Worm (Caenorhabditis elegans): ENCODE measurements around the gene lin-13.

lin-13 gene

DNA sequence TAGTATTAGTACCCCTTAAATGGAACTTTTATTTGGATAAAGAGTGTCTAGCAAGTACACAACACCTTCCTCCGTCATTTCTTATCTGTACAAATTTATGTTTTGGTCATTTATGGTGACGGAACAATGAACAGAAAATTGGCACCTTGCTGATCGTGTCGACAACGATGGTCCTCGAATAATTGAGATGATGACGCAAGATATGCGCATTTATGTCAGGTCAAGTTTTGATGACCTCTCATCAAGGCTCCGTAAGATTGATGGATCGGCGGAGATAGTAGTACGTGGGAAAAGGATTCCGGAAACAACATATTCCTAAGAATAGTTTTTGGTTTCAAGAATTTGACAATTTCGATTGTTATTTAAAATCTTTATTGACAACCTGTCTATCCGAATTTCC, 24.8 kb upstream of the lin-13 start:
- no peak for TF ChIP-seq nhr-28 (tag; optimal IDR thresholded peaks at IDR 0.05)
- TF ChIP-seq nhr-43 (tag; optimal IDR thresholded peaks at IDR 0.05; ENCODE audit: poor library complexity, severe bottlenecking): peak; percentile 25
- TF ChIP-seq eor-1 (tag; optimal IDR thresholded peaks at IDR 0.05): no peak

DNA sequence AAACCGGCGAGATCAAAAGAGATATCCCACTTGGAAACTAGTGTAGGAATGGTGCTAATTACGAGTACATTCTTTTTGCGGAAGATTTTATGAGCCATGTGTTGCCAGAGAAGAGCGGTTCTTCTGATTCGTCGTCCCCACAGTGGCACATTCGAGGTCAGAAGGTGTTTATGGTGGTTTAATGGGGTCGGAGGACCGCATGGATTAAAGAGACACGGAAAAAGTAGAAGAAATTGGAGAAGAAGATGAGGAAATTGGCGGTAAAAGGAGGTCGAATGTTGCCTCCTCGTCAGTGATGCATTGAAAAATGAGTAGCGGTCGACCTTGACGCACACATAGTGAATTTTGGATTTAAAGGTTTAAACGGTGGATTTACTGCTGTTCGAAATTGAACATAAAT, 24.3 kb upstream of the lin-13 start:
- TF ChIP-seq egl-5 (tag; optimal IDR thresholded peaks at IDR 0.05) (peak; percentile 60), ZK546.5 (tag; optimal IDR thresholded peaks at IDR 0.05) (no peak), ztf-11 (tag; optimal IDR thresholded peaks at IDR 0.05) (no peak), elt-3 (tag; optimal IDR thresholded peaks at IDR 0.05) (no peak), hmg-11 (tag; optimal IDR thresholded peaks at IDR 0.05) (no peak), nhr-43 (tag; optimal IDR thresholded peaks at IDR 0.05; ENCODE audit: poor library complexity, severe bottlenecking) (no peak), nhr-25 (tag; optimal IDR thresholded peaks at IDR 0.05) (peak; percentile 48)

DNA sequence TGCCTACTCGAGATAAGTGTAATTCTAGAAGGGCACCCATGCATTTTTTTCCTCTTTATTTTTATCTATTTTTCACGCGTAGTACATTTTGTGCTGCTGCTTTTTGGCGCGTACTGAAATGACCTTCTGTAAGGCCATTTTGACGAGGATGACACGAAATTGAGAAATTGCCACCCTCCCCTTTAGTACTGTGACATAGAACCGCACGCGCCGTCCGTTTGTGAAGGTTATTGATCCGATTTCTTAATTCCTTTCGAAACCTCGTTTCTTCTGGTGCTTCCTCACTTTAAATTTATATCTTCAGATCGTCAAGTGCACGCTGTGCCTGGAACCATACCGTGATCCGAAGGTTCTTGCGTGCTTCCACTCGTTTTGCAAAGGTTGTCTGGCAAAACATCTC, 21.8 kb upstream of the lin-13 start:
- TF ChIP-seq nhr-25 (tag; optimal IDR thresholded peaks at IDR 0.05) (peak; percentile 70), fkh-10 (GFP tag; optimal IDR thresholded peaks at IDR 0.05) (no peak)

DNA sequence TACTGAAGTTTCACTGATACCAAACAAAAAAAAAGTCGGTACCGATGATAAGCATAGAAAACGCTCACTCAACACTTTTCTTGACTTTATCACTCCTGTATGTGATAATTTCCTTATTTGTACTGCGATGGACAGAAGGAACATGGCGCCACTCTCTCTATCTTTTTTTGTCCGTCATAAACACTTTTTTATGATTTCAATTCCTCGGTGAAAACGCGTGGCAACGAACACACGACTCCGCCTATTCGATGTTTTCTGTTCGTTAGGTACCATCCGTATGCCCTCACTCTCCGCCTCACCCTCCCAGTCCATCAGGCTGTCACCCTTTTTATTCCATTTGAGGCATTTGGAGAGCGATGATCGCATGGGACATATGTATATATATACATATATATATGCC, 21.0 kb upstream of the lin-13 start:
- TF ChIP-seq elt-1 (tag; optimal IDR thresholded peaks at IDR 0.05) (no peak), lin-39 (tag; optimal IDR thresholded peaks at IDR 0.05) (no peak), ztf-11 (tag; optimal IDR thresholded peaks at IDR 0.05) (no peak), ceh-28 (tag; optimal IDR thresholded peaks at IDR 0.05) (no peak), pqm-1 (tag; optimal IDR thresholded peaks at IDR 0.05) (peak; percentile 76), jun-1 (tag; optimal IDR thresholded peaks at IDR 0.05) (peak; percentile 35), egl-5 (tag; optimal IDR thresholded peaks at IDR 0.05) (no peak), nhr-67 (tag; optimal IDR thresholded peaks at IDR 0.05) (no peak), nhr-76 (tag; optimal IDR thresholded peaks at IDR 0.05) (no peak), fkh-2 (tag; optimal IDR thresholded peaks at IDR 0.05) (no peak), eor-1 (tag; optimal IDR thresholded peaks at IDR 0.05) (no peak), hmg-11 (tag; optimal IDR thresholded peaks at IDR 0.05) (no peak), nfya-1 (tag; optimal IDR thresholded peaks at IDR 0.05; ENCODE audit: insufficient read depth) (no peak), pha-4 (tag; optimal IDR thresholded peaks at IDR 0.05) (peak; percentile 6), elt-2 (tag; optimal IDR thresholded peaks at IDR 0.05) (peak; percentile 87), R02D3.7 (tag; optimal IDR thresholded peaks at IDR 0.05) (no peak), skn-1 (tag; optimal IDR thresholded peaks at IDR 0.05) (no peak), ZK546.5 (tag; optimal IDR thresholded peaks at IDR 0.05) (no peak), zag-1 (tag; optimal IDR thresholded peaks at IDR 0.05) (no peak), fkh-10 (GFP tag; optimal IDR thresholded peaks at IDR 0.05) (no peak), tbx-2 (tag; optimal IDR thresholded peaks at IDR 0.05) (no peak), ceh-9 (tag; optimal IDR thresholded peaks at IDR 0.05) (no peak), sea-2 (GFP tag; optimal IDR thresholded peaks at IDR 0.05) (no peak), elt-3 (tag; optimal IDR thresholded peaks at IDR 0.05) (no peak), mml-1 (tag; optimal IDR thresholded peaks at IDR 0.05) (no peak), nhr-11 (tag; optimal IDR thresholded peaks at IDR 0.05) (no peak), ama-1 (optimal IDR thresholded peaks at IDR 0.05) (peak; percentile 73), nhr-77 (tag; optimal IDR thresholded peaks at IDR 0.05) (no peak)

DNA sequence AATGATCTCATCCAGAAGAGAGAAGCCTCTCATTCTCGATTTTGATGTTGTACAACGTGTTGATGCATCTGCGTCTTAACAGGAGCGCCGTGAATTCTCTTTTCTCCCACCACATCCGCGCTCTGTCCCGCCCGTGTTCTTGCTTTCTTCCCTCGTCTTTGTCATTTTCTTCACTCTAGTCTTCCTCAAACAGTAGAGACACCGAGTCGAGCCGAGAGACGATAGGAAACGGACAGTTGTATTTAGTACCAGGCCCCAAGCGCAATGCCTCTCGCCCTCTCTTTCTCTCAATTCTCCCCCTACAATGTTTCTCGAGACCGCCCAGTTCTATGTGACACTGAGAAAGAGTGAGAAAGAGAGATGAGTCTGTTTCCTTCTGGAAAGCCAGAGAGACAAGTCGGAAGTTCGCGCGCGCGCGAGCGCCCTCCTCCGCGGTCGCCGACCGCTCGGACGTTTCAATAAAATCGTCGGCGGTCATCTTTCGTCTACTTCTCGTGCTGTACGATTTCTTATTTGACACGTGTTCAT, 20.3 kb upstream of the lin-13 start, which contains the start of gene ZK112.4:
TSS of gene ZK112.4 (minus strand) at position 478 of the 528 bp plus-strand sequence.
- peak; percentile 79 for TF ChIP-seq lin-39 (tag; optimal IDR thresholded peaks at IDR 0.05)
- no peak for TF ChIP-seq zag-1 (tag; optimal IDR thresholded peaks at IDR 0.05)
- no peak for TF ChIP-seq nhr-67 (tag; optimal IDR thresholded peaks at IDR 0.05)
- TF ChIP-seq fkh-10 (GFP tag; optimal IDR thresholded peaks at IDR 0.05): peak; percentile 16
- TF ChIP-seq mdl-1 (tag; optimal IDR thresholded peaks at IDR 0.05): peak; percentile 65
- peak; percentile 38 for TF ChIP-seq hmg-11 (tag; optimal IDR thresholded peaks at IDR 0.05)
- peak; percentile 83 for TF ChIP-seq nfya-1 (tag; optimal IDR thresholded peaks at IDR 0.05; ENCODE audit: insufficient read depth)
- TF ChIP-seq tbx-2 (tag; optimal IDR thresholded peaks at IDR 0.05): no peak
- TF ChIP-seq nhr-12 (tag; optimal IDR thresholded peaks at IDR 0.05): no peak
- no peak for TF ChIP-seq fkh-2 (tag; optimal IDR thresholded peaks at IDR 0.05)
- no peak for TF ChIP-seq mml-1 (tag; optimal IDR thresholded peaks at IDR 0.05)
- no peak for TF ChIP-seq ceh-82 (tag; optimal IDR thresholded peaks at IDR 0.05)
- TF ChIP-seq unc-62 (GFP tag; optimal IDR thresholded peaks at IDR 0.05): peak; percentile 55
- no peak for TF ChIP-seq ZK546.5 (tag; optimal IDR thresholded peaks at IDR 0.05)
- TF ChIP-seq pqm-1 (tag; optimal IDR thresholded peaks at IDR 0.05): no peak
- no peak for TF ChIP-seq nhr-77 (tag; optimal IDR thresholded peaks at IDR 0.05)
- TF ChIP-seq elt-1 (tag; optimal IDR thresholded peaks at IDR 0.05): no peak
- TF ChIP-seq nhr-28 (tag; optimal IDR thresholded peaks at IDR 0.05): no peak
- TF ChIP-seq aly-2 (tag; optimal IDR thresholded peaks at IDR 0.05): no peak
- no peak for TF ChIP-seq sea-2 (GFP tag; optimal IDR thresholded peaks at IDR 0.05)
- peak; percentile 18 for TF ChIP-seq nhr-25 (tag; optimal IDR thresholded peaks at IDR 0.05)
- no peak for TF ChIP-seq skn-1 (tag; optimal IDR thresholded peaks at IDR 0.05)
- no peak for TF ChIP-seq nhr-76 (tag; optimal IDR thresholded peaks at IDR 0.05)
- no peak for TF ChIP-seq ceh-9 (tag; optimal IDR thresholded peaks at IDR 0.05)
- no peak for TF ChIP-seq ztf-4 (tag; optimal IDR thresholded peaks at IDR 0.05)
- TF ChIP-seq elt-2 (tag; optimal IDR thresholded peaks at IDR 0.05): no peak
- peak; percentile 69 for TF ChIP-seq nhr-11 (tag; optimal IDR thresholded peaks at IDR 0.05)
- TF ChIP-seq R02D3.7 (tag; optimal IDR thresholded peaks at IDR 0.05): peak; percentile 15
- TF ChIP-seq egl-27 (tag; optimal IDR thresholded peaks at IDR 0.05): no peak
- TF ChIP-seq jun-1 (tag; optimal IDR thresholded peaks at IDR 0.05): peak; percentile 62
- TF ChIP-seq lsy-12 (tag; optimal IDR thresholded peaks at IDR 0.05): no peak
- TF ChIP-seq lin-15B (tag; optimal IDR thresholded peaks at IDR 0.05): peak; percentile 61
- no peak for TF ChIP-seq nhr-237 (tag; optimal IDR thresholded peaks at IDR 0.05)
- TF ChIP-seq ama-1 (optimal IDR thresholded peaks at IDR 0.05): peak; percentile 81
- no peak for TF ChIP-seq elt-3 (tag; optimal IDR thresholded peaks at IDR 0.05)
